Worm (Caenorhabditis elegans): ENCODE results near the gene srw-91.

The srw-91 gene

DNA sequence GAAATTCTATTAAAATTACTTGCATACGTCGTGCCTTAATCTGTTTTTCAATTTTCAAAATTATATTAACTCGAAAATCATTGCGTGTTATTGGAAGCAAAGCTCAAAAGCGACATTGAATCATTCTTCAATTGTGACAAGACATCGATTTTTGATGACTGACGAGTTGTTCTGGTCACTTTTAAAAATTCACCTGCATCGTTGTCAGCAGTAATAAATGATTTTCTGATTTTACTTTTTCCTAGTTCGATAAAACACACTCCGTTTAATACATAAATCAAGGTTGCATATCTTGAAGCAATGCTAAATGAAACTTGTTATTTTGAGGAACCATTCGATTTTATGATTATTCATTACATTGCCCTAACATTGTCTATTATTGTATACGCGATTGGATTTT is 1.6 kb upstream of the srw-91 start, which contains the start of gene srh-3:
Gene srh-3 (plus strand): TSS at position 301 of the 400 bp plus-strand sequence.
- TF ChIP-seq him-1 (tag; optimal IDR thresholded peaks at IDR 0.05) (no peak), W03F9.2 (tag; optimal IDR thresholded peaks at IDR 0.05) (no peak), dao-5 (tag; optimal IDR thresholded peaks at IDR 0.05) (no peak)

DNA sequence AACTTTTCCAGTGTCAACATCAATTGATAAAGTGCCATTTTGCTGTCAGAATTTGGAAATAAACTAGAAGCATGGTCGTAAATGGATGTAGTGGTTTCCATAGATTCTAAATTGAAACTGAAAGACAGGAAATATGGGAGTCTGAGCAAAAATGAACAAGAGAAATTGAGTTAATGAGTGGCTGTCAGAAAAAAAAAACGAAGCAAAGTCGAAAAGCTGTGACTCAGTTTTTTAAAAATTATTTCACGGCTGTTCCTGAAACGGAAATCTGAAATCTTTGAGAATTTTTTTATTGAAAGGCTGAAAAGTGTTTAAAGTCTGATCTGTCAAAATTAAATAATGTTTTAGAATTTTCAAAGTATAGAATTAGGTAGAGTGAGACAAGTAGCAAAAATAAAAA is 2.4 kb downstream of the srw-91 start, which contains the start of gene srw-98:
Gene srw-98 (minus strand): TSS at position 101 of the 400 bp plus-strand sequence.
- TF ChIP-seq W03F9.2 (tag; optimal IDR thresholded peaks at IDR 0.05) (no peak), dao-5 (tag; optimal IDR thresholded peaks at IDR 0.05) (no peak), him-1 (tag; optimal IDR thresholded peaks at IDR 0.05) (no peak)

DNA sequence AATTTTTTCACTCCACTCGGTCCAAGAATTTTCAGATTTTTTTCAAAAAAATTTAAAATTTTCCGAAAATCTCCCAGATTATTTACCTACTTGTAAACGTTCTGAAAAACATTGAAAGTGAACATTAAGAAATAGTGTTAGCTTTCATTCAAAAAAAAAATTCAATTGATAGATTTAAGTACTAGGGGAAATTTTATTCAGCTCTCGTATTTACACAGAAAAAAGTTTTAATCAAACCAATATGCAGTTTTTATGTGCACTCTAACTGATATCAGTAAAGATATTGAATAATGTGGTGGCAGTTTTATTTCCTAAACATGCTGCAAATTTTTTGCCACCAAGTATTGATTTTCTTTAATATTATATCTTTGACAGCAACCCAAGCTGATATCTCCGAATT is 12.5 kb downstream of the srw-91 start, which contains the start of gene irld-42:
Gene irld-42 (plus strand): TSS at position 301 of the 400 bp plus-strand sequence.
- no peak for TF ChIP-seq W03F9.2 (tag; optimal IDR thresholded peaks at IDR 0.05)
- no peak for TF ChIP-seq dao-5 (tag; optimal IDR thresholded peaks at IDR 0.05)
- no peak for TF ChIP-seq him-1 (tag; optimal IDR thresholded peaks at IDR 0.05)

DNA sequence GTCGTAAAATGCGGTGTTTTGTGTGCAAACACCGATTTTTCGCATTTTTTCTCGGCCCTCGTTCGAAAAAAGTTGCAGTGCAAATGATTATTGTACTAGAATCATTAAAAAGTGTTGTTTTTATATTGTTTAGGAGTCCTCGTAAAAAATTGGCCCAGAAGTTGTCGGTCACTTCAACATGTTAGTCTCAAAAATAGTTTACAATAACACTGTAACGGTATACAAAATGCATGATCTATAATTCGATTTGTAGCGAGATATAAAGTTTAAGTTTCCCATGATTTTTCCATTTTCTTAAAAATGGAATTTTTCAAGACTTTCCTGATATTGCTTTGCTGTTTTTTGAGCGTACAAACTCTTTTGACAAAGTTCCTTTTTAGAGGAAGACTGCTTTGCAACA is 13.8 kb downstream of the srw-91 start, which contains the start of gene K04F1.8:
Gene K04F1.8 (plus strand): TSS at position 301 of the 400 bp plus-strand sequence.
- TF ChIP-seq W03F9.2 (tag; optimal IDR thresholded peaks at IDR 0.05) (no peak), dao-5 (tag; optimal IDR thresholded peaks at IDR 0.05) (no peak), him-1 (tag; optimal IDR thresholded peaks at IDR 0.05) (no peak)

DNA sequence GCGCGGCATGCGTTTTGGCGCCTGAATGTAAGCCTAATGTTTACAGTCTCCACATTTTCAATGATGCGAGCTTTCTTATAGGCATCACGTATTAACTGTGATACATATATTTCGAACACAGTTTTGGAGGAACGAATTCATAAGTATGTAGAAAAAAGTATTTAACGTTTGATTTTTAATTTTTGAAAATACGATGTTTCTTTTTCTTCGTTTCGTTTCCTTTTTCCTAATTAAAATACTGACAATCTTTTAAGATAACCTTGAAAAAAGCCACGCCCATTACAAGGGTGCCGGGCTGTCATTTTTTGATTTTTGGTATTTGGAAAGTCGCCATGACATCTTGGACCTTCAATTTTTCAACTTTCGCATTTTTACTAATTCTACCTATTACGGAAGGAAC is 15.7 kb downstream of the srw-91 start, which contains the start of gene K04F1.9:
Gene K04F1.9 (plus strand): TSS at position 301 of the 400 bp plus-strand sequence.
- no peak for TF ChIP-seq him-1 (tag; optimal IDR thresholded peaks at IDR 0.05)
- TF ChIP-seq dao-5 (tag; optimal IDR thresholded peaks at IDR 0.05), result no peak
- no peak for TF ChIP-seq W03F9.2 (tag; optimal IDR thresholded peaks at IDR 0.05)

DNA sequence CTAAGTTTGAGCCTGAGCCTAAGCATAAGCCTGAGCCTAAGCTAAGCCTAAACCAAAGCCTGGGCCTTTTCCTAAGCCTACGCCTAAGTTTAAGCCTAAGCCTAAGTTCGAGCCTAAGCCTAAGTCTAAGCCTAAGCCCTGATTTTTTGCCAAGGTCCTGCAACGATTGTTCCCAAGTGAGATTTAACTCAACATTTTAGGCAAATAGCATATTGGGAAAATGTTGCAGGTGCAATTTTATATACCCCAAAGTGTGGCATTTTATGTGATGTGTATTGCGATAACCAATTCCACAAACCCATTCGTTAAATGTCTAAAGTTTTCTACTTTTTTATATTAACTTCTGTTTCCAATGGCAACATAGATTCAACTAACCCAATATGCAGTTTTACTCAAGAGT is 18.4 kb downstream of the srw-91 start, which contains the start of gene irld-40:
Gene irld-40 (plus strand): TSS at position 301 of the 400 bp plus-strand sequence.
- TF ChIP-seq W03F9.2 (tag; optimal IDR thresholded peaks at IDR 0.05), result no peak
- TF ChIP-seq him-1 (tag; optimal IDR thresholded peaks at IDR 0.05), result no peak
- TF ChIP-seq dao-5 (tag; optimal IDR thresholded peaks at IDR 0.05), result no peak

DNA sequence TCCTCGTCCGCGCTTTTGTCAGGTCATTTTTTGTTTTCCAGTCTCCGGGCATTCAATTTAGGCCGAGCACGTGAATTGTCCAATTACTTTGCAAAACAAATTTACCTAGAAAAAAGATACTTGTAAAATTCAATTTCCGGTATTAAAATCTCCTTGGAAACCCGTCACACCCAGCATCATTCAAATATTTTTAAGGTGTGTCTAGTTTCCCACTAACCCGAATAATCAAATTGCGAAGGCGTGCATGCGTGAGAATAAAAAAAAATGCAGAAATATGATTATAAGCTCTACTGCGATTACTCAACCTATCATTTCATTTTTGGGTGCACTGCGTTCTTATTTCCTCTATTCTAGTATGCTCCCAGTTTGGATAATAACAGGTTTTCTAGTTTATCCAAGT is 25.8 kb downstream of the srw-91 start, which contains the start of gene irld-11:
Gene irld-11 (plus strand): TSS at position 301 of the 400 bp plus-strand sequence.
- TF ChIP-seq W03F9.2 (tag; optimal IDR thresholded peaks at IDR 0.05), result no peak
- TF ChIP-seq dao-5 (tag; optimal IDR thresholded peaks at IDR 0.05), result no peak
- TF ChIP-seq him-1 (tag; optimal IDR thresholded peaks at IDR 0.05), result no peak

DNA sequence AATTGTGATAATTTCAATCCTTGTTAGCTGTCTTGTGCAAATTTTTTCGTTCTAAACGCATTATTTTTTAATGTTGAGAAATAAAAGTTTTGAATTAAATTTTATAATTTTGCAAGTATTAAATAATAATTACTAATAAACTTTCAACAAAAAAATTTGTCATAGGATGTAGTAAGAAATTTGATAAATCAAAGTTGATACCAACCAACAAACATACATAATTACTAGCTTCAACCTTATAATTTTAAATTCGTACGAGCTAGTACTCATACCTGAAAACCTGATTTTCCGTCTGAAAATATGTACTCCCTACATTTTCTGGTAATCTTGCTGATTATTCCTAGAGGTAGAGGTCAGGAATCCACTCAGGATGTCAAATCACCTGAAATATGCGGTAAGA is 29.6 kb downstream of the srw-91 start, which contains the start of gene irld-44:
Gene irld-44 (plus strand): TSS at position 301 of the 400 bp plus-strand sequence.
- no peak for TF ChIP-seq him-1 (tag; optimal IDR thresholded peaks at IDR 0.05)
- no peak for TF ChIP-seq dao-5 (tag; optimal IDR thresholded peaks at IDR 0.05)
- TF ChIP-seq W03F9.2 (tag; optimal IDR thresholded peaks at IDR 0.05), result no peak

DNA sequence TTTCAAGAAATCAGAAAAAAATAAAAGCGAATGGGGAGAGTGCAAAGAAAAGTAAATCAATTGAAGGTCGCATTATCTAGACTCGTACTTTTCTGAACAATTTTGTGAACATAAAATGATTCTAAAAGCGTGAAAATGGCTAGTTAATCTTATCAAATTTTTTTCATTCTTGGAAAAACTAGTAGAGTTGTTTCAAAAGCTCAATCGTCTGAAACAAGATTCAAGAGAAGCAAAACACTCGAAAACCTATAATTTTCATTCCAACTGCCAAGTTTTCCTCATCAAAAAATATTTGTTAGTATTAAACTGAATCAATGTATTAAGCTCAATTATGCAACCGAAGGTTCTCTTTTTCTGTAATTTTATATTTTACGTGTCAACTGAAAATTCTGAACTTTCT is 32.7 kb downstream of the srw-91 start, which contains the start of gene irld-45:
Gene irld-45 (plus strand): TSS at position 301 of the 400 bp plus-strand sequence.
- TF ChIP-seq dao-5 (tag; optimal IDR thresholded peaks at IDR 0.05), result no peak
- no peak for TF ChIP-seq him-1 (tag; optimal IDR thresholded peaks at IDR 0.05)
- TF ChIP-seq W03F9.2 (tag; optimal IDR thresholded peaks at IDR 0.05), result no peak

DNA sequence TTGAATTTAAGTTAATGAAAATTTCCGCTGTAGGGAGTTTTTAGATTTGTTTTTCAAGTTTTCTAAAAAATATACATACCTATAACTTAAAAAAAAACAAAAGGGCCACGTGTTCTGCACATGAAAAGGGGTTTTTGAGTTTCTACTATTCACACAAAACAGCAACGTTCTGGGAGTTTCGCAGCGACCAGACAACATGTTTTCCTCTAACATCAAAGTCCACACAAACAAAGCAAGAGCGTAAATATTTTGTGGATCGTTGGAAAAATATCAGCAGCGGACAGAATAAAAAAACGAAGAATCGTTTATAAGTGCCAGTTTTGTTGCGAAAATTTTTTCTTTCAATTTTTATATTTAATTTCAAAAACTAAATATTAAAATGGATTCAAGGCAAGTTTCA is 36.8 kb downstream of the srw-91 start, which contains the start of gene alh-2:
Gene alh-2 (plus strand): TSS at position 284 of the 400 bp plus-strand sequence.
- TF ChIP-seq him-1 (tag; optimal IDR thresholded peaks at IDR 0.05) (no peak), dao-5 (tag; optimal IDR thresholded peaks at IDR 0.05) (no peak), W03F9.2 (tag; optimal IDR thresholded peaks at IDR 0.05) (no peak)

DNA sequence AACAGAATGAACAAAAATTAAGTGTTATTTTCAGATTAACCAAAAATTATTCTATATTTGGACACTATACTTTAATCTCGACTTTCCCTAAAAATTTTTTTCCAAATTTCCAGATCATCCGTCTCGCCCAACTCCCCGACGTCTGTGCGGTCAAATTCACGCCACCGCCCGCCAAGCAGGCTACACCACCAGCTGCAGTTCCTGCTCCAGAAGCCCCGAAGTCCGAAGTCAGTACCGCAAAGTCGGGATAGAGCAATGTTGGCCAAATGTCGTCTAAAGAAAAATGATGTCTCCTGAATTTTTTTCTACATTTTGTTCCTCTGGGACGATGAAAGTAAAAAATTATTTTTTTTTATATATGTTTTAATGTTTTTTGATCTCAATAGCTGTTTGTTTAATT is 37.9 kb downstream of the srw-91 start:
- TF ChIP-seq him-1 (tag; optimal IDR thresholded peaks at IDR 0.05), result no peak
- TF ChIP-seq W03F9.2 (tag; optimal IDR thresholded peaks at IDR 0.05), result no peak
- TF ChIP-seq dao-5 (tag; optimal IDR thresholded peaks at IDR 0.05), result no peak

DNA sequence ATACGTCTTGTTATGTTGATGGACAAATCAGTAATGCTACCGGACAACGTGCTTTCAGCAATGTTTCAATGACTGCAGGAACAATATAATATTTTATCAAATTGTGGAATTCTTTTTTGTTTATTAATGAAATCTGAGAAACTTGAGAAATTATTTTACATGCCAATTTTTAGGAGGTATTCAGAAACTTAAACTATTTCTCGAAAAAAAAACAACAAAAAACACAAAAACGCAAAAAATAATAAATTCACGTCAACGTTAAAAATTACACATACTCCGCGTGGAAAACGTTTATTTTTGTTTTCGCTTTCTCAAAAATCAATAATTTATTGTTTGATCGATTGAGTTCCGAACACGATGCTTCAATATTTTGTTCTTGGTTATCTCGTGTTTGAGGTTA is 38.5 kb downstream of the srw-91 start, which contains the start of gene Y46H3D.1:
Gene Y46H3D.1 (plus strand): TSS at position 301 of the 400 bp plus-strand sequence.
- TF ChIP-seq dao-5 (tag; optimal IDR thresholded peaks at IDR 0.05) (no peak), him-1 (tag; optimal IDR thresholded peaks at IDR 0.05) (no peak), W03F9.2 (tag; optimal IDR thresholded peaks at IDR 0.05) (no peak)

DNA sequence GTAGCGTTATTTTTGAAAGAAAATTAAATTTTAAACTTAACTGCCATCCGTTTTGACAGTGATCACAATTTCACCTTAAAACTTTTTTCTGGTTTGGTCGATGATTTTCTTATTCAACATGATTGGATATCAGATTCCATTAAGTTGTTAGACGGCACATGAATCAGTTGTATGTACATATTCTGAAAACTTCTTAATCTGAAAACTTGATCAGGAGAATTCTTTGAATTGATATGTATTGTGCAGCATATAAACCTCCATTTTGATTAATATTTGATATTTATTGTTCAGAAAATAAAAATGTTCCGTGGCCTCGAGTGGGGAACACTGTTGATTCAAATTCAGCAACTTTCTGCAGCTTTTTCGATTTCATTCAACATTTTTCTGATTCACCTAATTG is 40.7 kb downstream of the srw-91 start, which contains the start of gene str-221:
Gene str-221 (plus strand): TSS at position 301 of the 400 bp plus-strand sequence.
- TF ChIP-seq him-1 (tag; optimal IDR thresholded peaks at IDR 0.05) (no peak), dao-5 (tag; optimal IDR thresholded peaks at IDR 0.05) (no peak)

DNA sequence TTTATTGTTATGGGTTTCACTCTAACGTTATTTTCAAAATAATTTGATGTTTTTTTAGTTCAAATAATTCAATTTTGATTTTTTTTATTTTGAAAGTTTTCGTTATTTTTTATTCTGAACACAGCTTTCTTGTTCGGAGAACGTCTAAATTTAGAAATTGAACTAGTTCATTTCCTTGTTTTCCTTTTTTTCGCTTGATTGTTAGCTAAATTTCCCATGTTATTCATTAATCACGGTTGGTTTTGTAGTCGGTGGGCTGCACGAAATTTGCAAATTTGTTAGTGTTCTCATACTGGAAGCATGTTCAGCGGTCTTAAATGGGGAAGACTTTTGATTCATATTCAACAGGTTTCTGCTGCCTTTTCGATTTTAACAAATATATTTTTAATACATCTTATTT is 44.8 kb downstream of the srw-91 start, which contains the start of gene str-222:
Gene str-222 (plus strand): TSS at position 301 of the 400 bp plus-strand sequence.
- no peak for TF ChIP-seq him-1 (tag; optimal IDR thresholded peaks at IDR 0.05)
- TF ChIP-seq dao-5 (tag; optimal IDR thresholded peaks at IDR 0.05), result no peak
- TF ChIP-seq W03F9.2 (tag; optimal IDR thresholded peaks at IDR 0.05), result no peak
